Worm (Caenorhabditis elegans) whole organism, L2 larva: ENCODE results near the gene lin-25.

Source experiments
- C34F6.9 ChIP-seq: fragments of 150-350 bp; optimal IDR thresholded peaks from 2 replicates; lab custom pipeline; 2014; ENCODE audit warnings: missing biosample characterization, missing genetic modification characterization
- F13H6.1 ChIP-seq: sonication (generic microtip); optimal IDR thresholded peaks from 2 replicates; lab custom pipeline; 2016; ENCODE audit warnings: missing genetic modification characterization, missing compliant biosample characterization
- Y55F3AM.14 ChIP-seq: fragments of 200-800 bp; sonication (Bioruptor generic); optimal IDR thresholded peaks from 2 replicates; lab custom pipeline; 2018; ENCODE audit warnings: mild to moderate bottlenecking, missing genetic modification characterization, missing compliant biosample characterization
- ZK546.5 ChIP-seq: sonication (generic microtip); optimal IDR thresholded peaks from 2 replicates; lab custom pipeline; 2017; ENCODE audit warnings: missing biosample characterization, missing genetic modification characterization
- alr-1 ChIP-seq: fragments of 150-350 bp; optimal IDR thresholded peaks from 2 replicates; lab custom pipeline; 2014; ENCODE audit warnings: missing biosample characterization, missing genetic modification characterization
- aly-2 ChIP-seq: fragments of 150-350 bp; optimal IDR thresholded peaks from 2 replicates; lab custom pipeline; 2014; ENCODE audit warnings: missing biosample characterization, missing genetic modification characterization
- ama-1 ChIP-seq: fragments of 150-350 bp; optimal IDR thresholded peaks from 2 replicates; lab custom pipeline; 2018; ENCODE audit warnings: inconsistent platforms
- blmp-1 ChIP-seq: sonication (generic microtip); optimal IDR thresholded peaks from 2 replicates; lab custom pipeline; 2017; ENCODE audit warnings: missing genetic modification characterization, mild to moderate bottlenecking, missing compliant biosample characterization, antibody characterized with exemption, moderate library complexity; ENCODE audit not compliant: insufficient read depth
- ceh-16 ChIP-seq: fragments of 150-350 bp; optimal IDR thresholded peaks from 2 replicates; lab custom pipeline; 2014; ENCODE audit warnings: missing biosample characterization, missing genetic modification characterization
- crh-2 ChIP-seq: sonication (generic microtip); optimal IDR thresholded peaks from 2 replicates; lab custom pipeline; 2017; ENCODE audit warnings: missing biosample characterization, missing genetic modification characterization
- dmd-4 ChIP-seq: sonication (generic microtip); optimal IDR thresholded peaks from 2 replicates; lab custom pipeline; 2017; ENCODE audit warnings: missing biosample characterization, missing genetic modification characterization
- egl-27 ChIP-seq: sonication (generic microtip); optimal IDR thresholded peaks from 3 replicates; lab custom pipeline; 2017; ENCODE audit warnings: missing biosample characterization, missing genetic modification reagents, missing genetic modification characterization
- elt-3 ChIP-seq: sonication (generic microtip); optimal IDR thresholded peaks from 2 replicates; lab custom pipeline; 2017; ENCODE audit warnings: missing biosample characterization, missing genetic modification characterization
- fos-1 ChIP-seq: fragments of 150-350 bp; optimal IDR thresholded peaks from 2 replicates; lab custom pipeline; 2014; ENCODE audit warnings: missing biosample characterization, missing genetic modification characterization
- lin-13 ChIP-seq: fragments of 150-350 bp; optimal IDR thresholded peaks from 2 replicates; lab custom pipeline; 2014; ENCODE audit warnings: missing biosample characterization, missing genetic modification reagents, missing genetic modification characterization
- lin-39 ChIP-seq: fragments of 150-350 bp; optimal IDR thresholded peaks from 2 replicates; lab custom pipeline; 2014; ENCODE audit warnings: missing biosample characterization, missing genetic modification reagents, missing genetic modification characterization
- lsy-2 ChIP-seq, 2 experiments: fragments of 150-350 bp in 1 of 2; sonication (generic microtip) in 1 of 2; optimal IDR thresholded peaks; 2 replicates each; lab custom pipeline; 2014 to 2017; ENCODE audit warnings: missing biosample characterization in 2 of 2, missing genetic modification characterization in 2 of 2
- mdl-1 ChIP-seq, 2 experiments: fragments of 150-350 bp in 1 of 2; sonication (generic microtip) in 1 of 2; optimal IDR thresholded peaks; 2 replicates each; lab custom pipeline; 2017; ENCODE audit warnings: missing biosample characterization in 2 of 2, missing genetic modification characterization in 2 of 2
- nhr-10 ChIP-seq: sonication (generic microtip); optimal IDR thresholded peaks from 2 replicates; lab custom pipeline; 2017; ENCODE audit warnings: missing biosample characterization, missing genetic modification characterization
- nhr-11 ChIP-seq: fragments of 150-350 bp; optimal IDR thresholded peaks from 2 replicates; lab custom pipeline; 2014; ENCODE audit warnings: missing biosample characterization, missing genetic modification characterization
- nhr-12 ChIP-seq: fragments of 150-350 bp; optimal IDR thresholded peaks from 2 replicates; lab custom pipeline; 2014; ENCODE audit warnings: missing biosample characterization, missing genetic modification characterization
- nhr-129 ChIP-seq: fragments of 150-350 bp; optimal IDR thresholded peaks from 2 replicates; lab custom pipeline; 2014; ENCODE audit warnings: missing biosample characterization, missing genetic modification characterization
- nhr-21 ChIP-seq: fragments of 150-350 bp; optimal IDR thresholded peaks from 2 replicates; lab custom pipeline; 2014; ENCODE audit warnings: missing biosample characterization, missing genetic modification characterization
- nhr-237 ChIP-seq: fragments of 150-350 bp; optimal IDR thresholded peaks from 2 replicates; lab custom pipeline; 2014; ENCODE audit warnings: missing biosample characterization, missing genetic modification characterization
- nhr-25 ChIP-seq: fragments of 150-350 bp; sonication (generic microtip); optimal IDR thresholded peaks from 3 replicates; lab custom pipeline; 2014; ENCODE audit warnings: missing biosample characterization, missing genetic modification characterization
- nhr-6 ChIP-seq: fragments of 150-350 bp; optimal IDR thresholded peaks from 2 replicates; lab custom pipeline; 2014; ENCODE audit warnings: missing biosample characterization, missing genetic modification characterization
- nhr-77 ChIP-seq: fragments of 150-350 bp; optimal IDR thresholded peaks from 2 replicates; lab custom pipeline; 2014; ENCODE audit warnings: missing biosample characterization, missing genetic modification characterization
- sem-4 ChIP-seq: fragments of 150-350 bp; optimal IDR thresholded peaks from 2 replicates; lab custom pipeline; 2014; ENCODE audit warnings: missing biosample characterization, missing genetic modification reagents, missing genetic modification characterization
- skn-1 ChIP-seq: sonication (generic microtip); optimal IDR thresholded peaks from 2 replicates; lab custom pipeline; 2017; ENCODE audit warnings: missing biosample characterization, missing genetic modification characterization
- sma-3 ChIP-seq: sonication (generic microtip); optimal IDR thresholded peaks from 2 replicates; lab custom pipeline; 2016; ENCODE audit warnings: missing genetic modification reagents, missing genetic modification characterization, missing compliant biosample characterization
- sma-9 ChIP-seq, 2 experiments: fragments of 150-350 bp in 1 of 2; sonication (generic microtip) in 1 of 2; optimal IDR thresholded peaks; 2 replicates each; lab custom pipeline; 2014 to 2016; ENCODE audit warnings: missing genetic modification characterization in 2 of 2, mild to moderate bottlenecking in 1 of 2, missing biosample characterization in 1 of 2, missing compliant biosample characterization in 1 of 2, missing genetic modification reagents in 1 of 2, moderate library complexity in 1 of 2
- snpc-4 ChIP-seq: fragments of 150-350 bp; optimal IDR thresholded peaks from 2 replicates; lab custom pipeline; 2014; ENCODE audit warnings: missing biosample characterization, missing genetic modification characterization
- unc-39 ChIP-seq: fragments of 150-350 bp; optimal IDR thresholded peaks from 2 replicates; lab custom pipeline; 2014; ENCODE audit warnings: missing biosample characterization, missing genetic modification characterization
- unc-55 ChIP-seq: fragments of 150-350 bp; sonication (generic microtip); optimal IDR thresholded peaks from 3 replicates; lab custom pipeline; 2014; ENCODE audit warnings: missing biosample characterization, missing genetic modification reagents, missing genetic modification characterization
- zag-1 ChIP-seq: fragments of 150-350 bp; optimal IDR thresholded peaks from 2 replicates; lab custom pipeline; 2014; ENCODE audit warnings: missing biosample characterization, missing genetic modification characterization
- ztf-1 ChIP-seq: fragments of 200-800 bp; sonication (Bioruptor generic); conservative IDR thresholded peaks from 2 replicates; pipeline ENCODE4 v1.3.6; 2022; ENCODE audit warnings: missing genetic modification characterization, missing compliant biosample characterization

lin-25 gene

DNA sequence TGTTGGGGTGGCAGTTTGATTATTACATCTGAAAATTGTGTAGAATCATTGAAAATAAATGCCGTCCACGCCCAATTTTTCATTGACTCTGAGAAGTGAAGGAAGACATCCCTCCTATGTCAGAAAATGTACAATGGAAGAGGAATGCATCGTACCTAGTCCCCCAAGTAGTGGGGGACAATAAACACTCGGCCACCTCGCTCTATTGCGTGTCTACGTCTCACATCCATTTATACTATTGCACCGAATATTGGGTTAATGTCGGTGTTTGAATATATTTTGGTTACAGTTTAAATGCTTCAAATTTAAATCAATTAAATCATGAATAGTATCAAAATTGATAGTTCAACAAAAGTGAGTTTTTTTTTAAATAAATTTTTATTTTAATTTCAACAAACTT lies at the start of gene lin-25:
Gene lin-25, plus strand, starts transcription at position 290 of the 400 bp plus-strand sequence.
- peak; percentile 20 for TF ChIP-seq snpc-4 (tag; lab: Kevin White, UChicago)
- no peak for TF ChIP-seq mdl-1 (tag; optimal IDR thresholded peaks at IDR 0.05; lab: Kevin White, UChicago)
- peak; percentile 60 for TF ChIP-seq unc-55 (GFP tag; lab: Kevin White, UChicago)
- no peak for TF ChIP-seq ama-1 (lab: Kevin White, UChicago)
- no peak for TF ChIP-seq sem-4
- TF ChIP-seq C34F6.9 (tag; lab: Kevin White, UChicago): peak; percentile 44
- no peak for TF ChIP-seq sma-3 (GFP tag; lab: Kevin White, UChicago)
- no peak for TF ChIP-seq dmd-4 (tag; lab: Kevin White, UChicago)
- no peak for TF ChIP-seq sma-9 (GFP tag; optimal IDR thresholded peaks at IDR 0.05; lab: Kevin White, UChicago)
- TF ChIP-seq sma-9 (tag; optimal IDR thresholded peaks at IDR 0.05; lab: Kevin White, UChicago): no peak
- no peak for TF ChIP-seq ceh-16 (tag; lab: Kevin White, UChicago)
- no peak for TF ChIP-seq nhr-6
- TF ChIP-seq nhr-129 (tag; lab: Kevin White, UChicago): peak; percentile 54
- no peak for TF ChIP-seq nhr-10 (tag; lab: Kevin White, UChicago)
- no peak for TF ChIP-seq nhr-77 (tag; lab: Kevin White, UChicago)
- TF ChIP-seq Y55F3AM.14 (GFP tag; lab: Kevin White, UChicago): no peak
- TF ChIP-seq fos-1 (tag; lab: Kevin White, UChicago): peak; percentile 46
- TF ChIP-seq lsy-2 (tag; optimal IDR thresholded peaks at IDR 0.05; lab: Kevin White, UChicago): peak in 1 of 2 experiments; percentile 59
- peak; percentile 25 for TF ChIP-seq zag-1 (tag; lab: Kevin White, UChicago)
- TF ChIP-seq, all 48 proteins: peak for 7

DNA sequence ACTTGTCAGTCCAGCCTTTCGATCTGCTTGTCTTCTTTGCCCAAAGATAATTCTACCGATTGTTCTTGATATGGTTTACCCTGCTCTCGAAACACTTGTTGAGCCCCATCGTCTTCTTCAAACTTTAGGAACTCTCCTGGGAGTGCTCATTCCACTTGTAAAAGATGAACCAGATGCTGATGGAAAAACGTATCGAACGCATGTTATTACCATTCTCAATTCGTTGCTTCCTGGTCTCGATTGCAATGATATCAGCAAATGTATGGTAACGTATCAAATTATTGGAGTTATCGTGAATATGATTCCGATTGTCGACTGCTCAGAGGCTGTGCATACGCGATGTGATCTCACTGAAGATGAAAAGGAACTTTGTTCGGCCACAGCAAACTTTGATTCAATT lies 47.9 kb upstream of the lin-25 start:
- TF ChIP-seq egl-27 (no peak), alr-1 (tag; lab: Kevin White, UChicago) (no peak), unc-39 (tag; lab: Kevin White, UChicago) (no peak), sma-3 (GFP tag; lab: Kevin White, UChicago) (no peak), nhr-237 (no peak), aly-2 (tag; lab: Kevin White, UChicago) (no peak), zag-1 (tag; lab: Kevin White, UChicago) (no peak), lin-39 (no peak), nhr-25 (tag; lab: Kevin White, UChicago) (no peak), snpc-4 (tag; lab: Kevin White, UChicago) (no peak), nhr-77 (tag; lab: Kevin White, UChicago) (no peak), fos-1 (tag; lab: Kevin White, UChicago) (no peak), ceh-16 (tag; lab: Kevin White, UChicago) (no peak), nhr-12 (tag; lab: Kevin White, UChicago) (no peak), F13H6.1 (tag; lab: Kevin White, UChicago) (no peak), blmp-1 (no peak), nhr-129 (tag; lab: Kevin White, UChicago) (no peak), ZK546.5 (no peak), dmd-4 (tag; lab: Kevin White, UChicago) (no peak), ztf-1 (GFP tag; lab: Robert Waterston, UW) (no peak)

- no peak for TF ChIP-seq elt-3
- no peak for TF ChIP-seq skn-1
- no peak for TF ChIP-seq sma-9 (GFP tag; optimal IDR thresholded peaks at IDR 0.05; lab: Kevin White, UChicago)
- TF ChIP-seq sma-9 (tag; optimal IDR thresholded peaks at IDR 0.05; lab: Kevin White, UChicago): no peak
- no peak for TF ChIP-seq crh-2
- no peak for TF ChIP-seq blmp-1
- TF ChIP-seq, all 48 proteins: peak for 0
These were observed 42.6 kb upstream of the lin-25 start, which contains the start of gene erg-28 for ce11 chrV:12607113-12607512. erg-28 (plus strand) TSS chrV:12607413.

ce11 chrV:12608857-12609256 lies 40.9 kb upstream of the lin-25 start, which contains the start of gene ZC116.5:
ZC116.5 (minus strand) TSS chrV:12608957.
- TF ChIP-seq nhr-11 (tag; lab: Kevin White, UChicago) (no peak), Y55F3AM.14 (GFP tag; lab: Kevin White, UChicago) (no peak), lin-13 (GFP tag; lab: Kevin White, UChicago) (no peak), skn-1 (no peak), zag-1 (tag; lab: Kevin White, UChicago) (no peak), nhr-12 (tag; lab: Kevin White, UChicago) (no peak), nhr-21 (tag; lab: Kevin White, UChicago) (no peak), ztf-1 (GFP tag; lab: Robert Waterston, UW) (no peak), unc-55 (GFP tag; lab: Kevin White, UChicago) (no peak)
- TF ChIP-seq, all 48 proteins: peak for 0
